Fruit fly (Drosophila melanogaster): ENCODE data around the gene CG9121.
A peak's percentile ranks its signal among the peaks of the same experiment; 100 is the strongest.

Gene CG9121

DNA sequence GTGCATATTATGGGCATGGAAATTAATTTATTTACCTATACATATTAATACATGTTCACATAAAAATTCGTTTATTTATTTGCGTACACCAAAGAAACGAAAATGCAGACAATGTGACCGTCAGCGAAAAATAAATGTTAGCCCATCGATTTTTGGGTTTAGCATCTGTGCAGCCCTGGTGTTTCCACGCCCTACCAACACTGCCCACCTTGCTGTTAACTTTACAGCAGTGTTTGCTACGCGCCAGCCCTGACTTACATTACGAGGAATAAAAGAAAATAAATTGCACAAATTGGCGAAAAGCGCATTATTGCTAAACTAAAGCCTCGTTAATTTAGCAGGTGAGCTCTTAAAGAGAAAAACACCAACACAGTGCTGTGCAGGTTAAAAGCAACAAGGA, 7.8 kb downstream of the CG9121 start, which contains the start of the genes CG33995, CG44000 and CG44001 (continued):
- TF ChIP-seq Dp (GFP tag; optimal IDR thresholded peaks at IDR 0.05): peak; percentile 71
- TF ChIP-seq chm (GFP tag; IDR thresholded peaks at IDR 0.05): peak; percentile 57
- TF ChIP-seq lbe (GFP tag; optimal IDR thresholded peaks at IDR 0.05): peak; percentile 10
- no peak for TF ChIP-seq dati (GFP tag; IDR thresholded peaks at IDR 0.05)
- TF ChIP-seq CG30403 (GFP tag; optimal IDR thresholded peaks at IDR 0.05): peak; percentile 67
- TF ChIP-seq HLH3B (GFP tag; IDR thresholded peaks at IDR 0.05): 0 out of 2 replicates have a peak, but pooled peaks have one; percentile 5
- TF ChIP-seq CG9876 (GFP tag; optimal IDR thresholded peaks at IDR 0.05): peak; percentile 60
- TF ChIP-seq her (GFP tag; optimal IDR thresholded peaks at IDR 0.05): peak; percentile 65
- TF ChIP-seq ATbp (GFP tag; optimal IDR thresholded peaks at IDR 0.05): no peak
- TF ChIP-seq tx (GFP tag; optimal IDR thresholded peaks at IDR 0.05): peak; percentile 33
- peak; percentile 13 for TF ChIP-seq CG18619 (GFP tag; optimal IDR thresholded peaks at IDR 0.05)
- peak; percentile 52 for TF ChIP-seq pum (GFP tag; optimal IDR thresholded peaks at IDR 0.05)
- peak; percentile 17 for TF ChIP-seq CG10209 (GFP tag; optimal IDR thresholded peaks at IDR 0.05)
- no peak for TF ChIP-seq CG17802 (tag; optimal IDR thresholded peaks at IDR 0.05)
- no peak for TF ChIP-seq zen2 (GFP tag; IDR thresholded peaks at IDR 0.05; ENCODE audit: partially characterized antibody)
- TF ChIP-seq ab (GFP tag; optimal IDR thresholded peaks at IDR 0.05): no peak
- TF ChIP-seq CG33557 (GFP tag; optimal IDR thresholded peaks at IDR 0.05): peak; percentile 14
- TF ChIP-seq exex (tag; optimal IDR thresholded peaks at IDR 0.05): no peak
- TF ChIP-seq CG15696 (tag; optimal IDR thresholded peaks at IDR 0.05): no peak
- TF ChIP-seq CG10979 (tag; optimal IDR thresholded peaks at IDR 0.05): peak; percentile 7
- TF ChIP-seq Side (GFP tag; optimal IDR thresholded peaks at IDR 0.05): peak; percentile 58
- peak; percentile 85 for TF ChIP-seq Ets97D (GFP tag; optimal IDR thresholded peaks at IDR 0.05)
- peak; percentile 67 for TF ChIP-seq CG9932 (GFP tag; IDR thresholded peaks at IDR 0.05)
- no peak for TF ChIP-seq h (optimal IDR thresholded peaks at IDR 0.05)
- peak; percentile 40 for TF ChIP-seq caup (GFP tag; optimal IDR thresholded peaks at IDR 0.05; ENCODE audit: severe bottlenecking)
- peak; percentile 49 for TF ChIP-seq CG3065 (GFP tag; optimal IDR thresholded peaks at IDR 0.05)
- TF ChIP-seq HLHmδ (GFP tag; optimal IDR thresholded peaks at IDR 0.05): peak; percentile 7
- TF ChIP-seq Ets65A (GFP tag): peak; percentile 96
- 0 out of 3 replicates have a peak, but pooled peaks have one; percentile 20 for TF ChIP-seq CG14860 (GFP tag; IDR thresholded peaks at IDR 0.05; ENCODE audit: partially characterized antibody)
- TF ChIP-seq CG14014 (GFP tag; IDR thresholded peaks at IDR 0.05): no peak; the same call in 1 of the 2 replicates
- peak; percentile 12 for TF ChIP-seq az2 (GFP tag; optimal IDR thresholded peaks at IDR 0.05)
- TF ChIP-seq CG3847 (GFP tag; IDR thresholded peaks at IDR 0.05): peak; percentile 75
- no peak for TF ChIP-seq prd (optimal IDR thresholded peaks at IDR 0.05)
- TF ChIP-seq prd (GFP tag; IDR thresholded peaks at IDR 0.05): peak; percentile 40; the same call in 1 of the 3 replicates
- TF ChIP-seq Hr3 (GFP tag; optimal IDR thresholded peaks at IDR 0.05): peak; percentile 46
- peak; percentile 45 for TF ChIP-seq bcd (GFP tag; optimal IDR thresholded peaks at IDR 0.05)
- peak; percentile 39; the same call in 1 of the 2 replicates for TF ChIP-seq CG11085 (GFP tag; IDR thresholded peaks at IDR 0.05)
- no peak for TF ChIP-seq CG2199 (GFP tag; IDR thresholded peaks at IDR 0.05)
- no peak for TF ChIP-seq odd (GFP tag; optimal IDR thresholded peaks at IDR 0.05)
- TF ChIP-seq Dbx (GFP tag; IDR thresholded peaks at IDR 0.05): peak; percentile 53; the same call in 2 of the 3 replicates
- TF ChIP-seq Abd-B (GFP tag; optimal IDR thresholded peaks at IDR 0.05): peak; percentile 16
- peak; percentile 61 for TF ChIP-seq Hsf (GFP tag; optimal IDR thresholded peaks at IDR 0.05)
- 0 out of 2 replicates have a peak, but pooled peaks have one; percentile 4 for TF ChIP-seq sna (GFP tag; IDR thresholded peaks at IDR 0.05; ENCODE audit: partially characterized antibody)
- TF ChIP-seq CG9609 (GFP tag; optimal IDR thresholded peaks at IDR 0.05): peak; percentile 27
- peak; percentile 31 for TF ChIP-seq CG2678 (tag; optimal IDR thresholded peaks at IDR 0.05)
- peak; percentile 17 for TF ChIP-seq CG4328 (GFP tag; optimal IDR thresholded peaks at IDR 0.05)
- TF ChIP-seq CG3407 (GFP tag; optimal IDR thresholded peaks at IDR 0.05): no peak
- peak; percentile 70 for TF ChIP-seq ci (GFP tag; IDR thresholded peaks at IDR 0.05)
- TF ChIP-seq CG10462 (GFP tag; optimal IDR thresholded peaks at IDR 0.05): no peak
- peak; percentile 1 for TF ChIP-seq CG13775 (GFP tag; optimal IDR thresholded peaks at IDR 0.05)
- no peak for TF ChIP-seq gt (GFP tag; IDR thresholded peaks at IDR 0.05)

Measured in whole organism, embryonic.